Worm (Caenorhabditis elegans): ENCODE data around the gene srd-33.

srd-33 gene

DNA sequence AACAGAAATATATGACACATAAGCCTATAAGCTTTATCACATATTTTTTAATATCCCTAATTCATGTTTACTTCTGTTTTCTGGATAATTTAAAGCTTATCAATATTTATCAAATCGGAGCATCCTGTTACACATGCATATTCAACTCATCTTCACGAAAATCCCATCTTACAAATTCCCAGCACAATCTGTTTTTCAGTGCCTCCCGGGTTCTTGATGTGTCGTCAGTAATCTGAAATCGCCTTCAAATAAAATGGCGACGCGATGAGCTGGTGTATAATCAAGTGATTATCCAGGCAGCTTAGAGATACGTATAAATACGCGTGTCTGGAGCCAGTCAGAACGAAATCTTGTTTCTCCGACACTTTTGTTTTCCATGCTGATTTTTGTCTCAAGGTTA is 21.6 kb upstream of the srd-33 start:
- no peak for TF ChIP-seq sem-4 (tag; optimal IDR thresholded peaks at IDR 0.05)
- no peak for TF ChIP-seq fos-1 (tag; optimal IDR thresholded peaks at IDR 0.05)
- TF ChIP-seq snpc-4 (tag; optimal IDR thresholded peaks at IDR 0.05) = no peak
- no peak for TF ChIP-seq R02D3.7 (tag; optimal IDR thresholded peaks at IDR 0.05)
- TF ChIP-seq lin-13 (GFP tag; optimal IDR thresholded peaks at IDR 0.05) = no peak
- no peak for TF ChIP-seq peb-1 (tag; optimal IDR thresholded peaks at IDR 0.05)
- TF ChIP-seq nhr-10 (tag; optimal IDR thresholded peaks at IDR 0.05) = no peak
- no peak for TF ChIP-seq nhr-23 (tag; optimal IDR thresholded peaks at IDR 0.05)
- no peak for TF ChIP-seq ama-1 (optimal IDR thresholded peaks at IDR 0.05)
- TF ChIP-seq nhr-21 (tag; optimal IDR thresholded peaks at IDR 0.05) = no peak
- TF ChIP-seq Y55F3AM.14 (GFP tag; optimal IDR thresholded peaks at IDR 0.05) = no peak
- no peak for TF ChIP-seq unc-39 (tag; optimal IDR thresholded peaks at IDR 0.05)
- TF ChIP-seq gmeb-1 (tag; optimal IDR thresholded peaks at IDR 0.05) = no peak

DNA sequence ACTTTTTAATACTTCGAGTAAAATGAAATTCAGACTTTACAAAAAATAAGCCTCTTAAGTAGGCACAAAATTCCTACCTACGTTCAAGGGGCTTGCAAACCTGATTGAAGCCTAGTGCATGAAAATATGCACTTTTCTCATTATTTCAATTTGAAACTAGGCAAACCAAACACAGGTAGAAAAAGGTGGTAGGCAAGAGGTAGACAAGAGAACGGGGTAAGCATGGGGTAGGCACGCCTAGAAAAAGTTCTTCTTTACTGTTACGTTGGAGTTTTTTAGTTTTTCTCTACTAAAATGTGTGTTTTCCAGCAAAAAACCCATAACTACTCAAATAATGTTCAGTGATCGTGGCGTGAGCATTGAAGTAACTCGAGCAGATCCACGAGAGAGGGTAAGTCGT is 21.0 kb upstream of the srd-33 start, which contains the start of gene nex-4:
Gene nex-4, plus strand, starts transcription at position 301 of the 400 bp plus-strand sequence.
- TF ChIP-seq unc-55 (GFP tag; optimal IDR thresholded peaks at IDR 0.05) (no peak), blmp-1 (tag; optimal IDR thresholded peaks at IDR 0.05; ENCODE audit: insufficient read depth) (no peak), nhr-129 (tag; optimal IDR thresholded peaks at IDR 0.05) (no peak), nhr-6 (tag; optimal IDR thresholded peaks at IDR 0.05) (no peak), elt-1 (tag; optimal IDR thresholded peaks at IDR 0.05) (no peak), ztf-1 (GFP tag; conservative IDR thresholded peaks at IDR 0.05) (no peak), sem-4 (tag; optimal IDR thresholded peaks at IDR 0.05) (no peak), unc-39 (tag; optimal IDR thresholded peaks at IDR 0.05) (no peak), ceh-16 (tag; optimal IDR thresholded peaks at IDR 0.05) (no peak), ceh-82 (tag; optimal IDR thresholded peaks at IDR 0.05) (no peak), ztf-4 (tag; optimal IDR thresholded peaks at IDR 0.05) (no peak), lin-13 (GFP tag; optimal IDR thresholded peaks at IDR 0.05) (no peak), nhr-10 (tag; optimal IDR thresholded peaks at IDR 0.05) (no peak), nhr-23 (tag; optimal IDR thresholded peaks at IDR 0.05) (no peak), sma-3 (GFP tag; optimal IDR thresholded peaks at IDR 0.05) (no peak), aly-2 (tag; optimal IDR thresholded peaks at IDR 0.05) (no peak)

DNA sequence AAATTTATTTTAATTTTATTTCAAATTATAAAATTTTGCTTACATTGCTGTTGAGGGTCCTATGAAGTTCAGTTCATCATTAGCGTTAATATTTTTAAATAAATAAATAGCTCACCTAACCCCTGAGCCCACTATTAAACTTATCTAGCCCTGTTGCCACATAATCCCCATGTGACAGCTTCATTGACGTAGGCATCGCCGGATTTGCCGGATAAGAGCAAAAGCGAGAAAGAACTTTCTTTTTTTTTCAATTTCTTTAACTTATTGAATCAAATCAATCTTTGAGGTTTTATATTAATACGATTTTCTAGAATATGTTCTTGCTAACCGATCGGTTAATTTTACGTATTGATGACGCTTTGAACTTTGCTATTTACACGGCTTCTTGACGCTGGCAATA is 20.1 kb upstream of the srd-33 start:
- no peak for TF ChIP-seq lin-11 (tag; optimal IDR thresholded peaks at IDR 0.05)

DNA sequence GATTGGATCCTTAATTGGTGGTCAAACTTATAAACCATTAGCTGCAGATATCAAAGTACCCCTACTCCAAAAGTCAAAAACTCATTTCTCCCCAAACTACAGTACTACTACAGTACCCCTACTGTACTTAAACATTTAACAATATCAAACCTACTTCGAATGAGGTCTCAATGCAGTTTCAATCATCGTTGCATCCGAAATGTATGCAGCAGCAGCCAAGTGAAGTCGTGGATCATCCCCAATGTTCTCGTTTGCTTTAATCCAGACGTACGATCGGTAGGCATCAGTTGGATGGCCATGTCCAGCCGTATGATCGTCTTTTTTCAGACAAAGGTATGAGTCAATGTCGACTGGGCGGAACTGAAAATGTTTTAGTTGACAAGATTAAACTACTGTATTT is 14.5 kb upstream of the srd-33 start:
- no peak for TF ChIP-seq nhr-25 (tag; optimal IDR thresholded peaks at IDR 0.05)
- TF ChIP-seq ceh-82 (tag; optimal IDR thresholded peaks at IDR 0.05) = no peak
- no peak for TF ChIP-seq nhr-12 (tag; optimal IDR thresholded peaks at IDR 0.05)
- no peak for TF ChIP-seq snpc-4 (tag; optimal IDR thresholded peaks at IDR 0.05)
- TF ChIP-seq ztf-4 (tag; optimal IDR thresholded peaks at IDR 0.05) = no peak
- TF ChIP-seq sma-3 (GFP tag; optimal IDR thresholded peaks at IDR 0.05) = no peak
- TF ChIP-seq fos-1 (tag; optimal IDR thresholded peaks at IDR 0.05) = no peak
- no peak for TF ChIP-seq nhr-23 (tag; optimal IDR thresholded peaks at IDR 0.05)
- TF ChIP-seq mab-5 (tag; optimal IDR thresholded peaks at IDR 0.05) = no peak
- TF ChIP-seq R02D3.7 (tag; optimal IDR thresholded peaks at IDR 0.05) = no peak
- TF ChIP-seq ztf-11 (tag; optimal IDR thresholded peaks at IDR 0.05) = no peak
- TF ChIP-seq lin-39 (tag; optimal IDR thresholded peaks at IDR 0.05) = no peak

DNA sequence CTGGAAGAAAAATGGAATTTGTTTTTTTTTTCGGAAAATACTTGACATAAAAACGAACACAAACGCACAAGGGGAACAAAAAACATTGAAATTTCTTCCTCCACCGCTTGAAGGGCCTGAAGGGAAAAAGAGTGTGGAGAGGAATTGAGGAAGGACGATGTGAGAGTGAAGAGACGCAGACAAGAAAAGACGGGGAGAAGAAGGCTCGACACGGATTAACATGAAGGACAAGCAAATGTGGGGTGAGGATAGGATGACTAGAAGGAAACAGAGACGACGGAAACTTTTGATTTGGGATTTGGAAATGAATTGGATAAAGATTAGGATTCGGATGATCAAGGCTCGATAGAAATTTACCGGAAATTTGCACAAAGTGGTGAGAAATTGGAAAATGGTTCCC is 11.6 kb upstream of the srd-33 start:
- TF ChIP-seq ztf-1 (GFP tag; conservative IDR thresholded peaks at IDR 0.05) = no peak
- no peak for TF ChIP-seq peb-1 (tag; optimal IDR thresholded peaks at IDR 0.05)
- TF ChIP-seq zag-1 (tag; optimal IDR thresholded peaks at IDR 0.05) = no peak
- no peak for TF ChIP-seq mdl-1 (tag; optimal IDR thresholded peaks at IDR 0.05)
- TF ChIP-seq unc-55 (GFP tag; optimal IDR thresholded peaks at IDR 0.05) = peak; percentile 42
- peak; percentile 51 for TF ChIP-seq nhr-129 (tag; optimal IDR thresholded peaks at IDR 0.05)
- no peak for TF ChIP-seq mbf-1 (tag; optimal IDR thresholded peaks at IDR 0.05)
- TF ChIP-seq sma-9 (GFP tag; optimal IDR thresholded peaks at IDR 0.05) = no peak
- no peak for TF ChIP-seq sma-9 (tag; optimal IDR thresholded peaks at IDR 0.05)
- no peak for TF ChIP-seq unc-62 (GFP tag; optimal IDR thresholded peaks at IDR 0.05)
- no peak for TF ChIP-seq ztf-4 (tag; optimal IDR thresholded peaks at IDR 0.05)
- peak in 1 of 2 experiments; percentile 45 for TF ChIP-seq lsy-2 (tag; optimal IDR thresholded peaks at IDR 0.05)
- TF ChIP-seq nhr-6 (tag; optimal IDR thresholded peaks at IDR 0.05) = no peak
- TF ChIP-seq blmp-1 (tag; optimal IDR thresholded peaks at IDR 0.05; ENCODE audit: insufficient read depth) = no peak
- no peak for TF ChIP-seq aly-2 (tag; optimal IDR thresholded peaks at IDR 0.05)

Data from whole organism, L2 larva.